Fruit fly (Drosophila melanogaster) whole organism: ENCODE results near the gene Vps13D.

Experiments
- CG8478 ChIP-seq: fragments of >200 bp; optimal IDR thresholded peaks from 2 replicates; lab custom pipeline; 2018; ENCODE audit warnings: inconsistent platforms
- Dll ChIP-seq: fragments of >200 bp; optimal IDR thresholded peaks from 2 replicates; lab custom pipeline; 2017
- EcR ChIP-seq, 2 experiments: fragments of >200 bp; optimal IDR thresholded peaks; 2 replicates each; lab custom pipeline; 2017; ENCODE audit warnings: missing biosample characterization in 2 of 2, missing genetic modification characterization in 2 of 2, missing genetic modification reagents in 2 of 2
- pan ChIP-seq: fragments of >200 bp; optimal IDR thresholded peaks from 2 replicates; lab custom pipeline; 2017
- usp ChIP-seq: fragments of >200 bp; optimal IDR thresholded peaks from 2 replicates; lab custom pipeline; 2017; ENCODE audit warnings: missing biosample characterization, missing genetic modification characterization, mixed read lengths

DNA sequence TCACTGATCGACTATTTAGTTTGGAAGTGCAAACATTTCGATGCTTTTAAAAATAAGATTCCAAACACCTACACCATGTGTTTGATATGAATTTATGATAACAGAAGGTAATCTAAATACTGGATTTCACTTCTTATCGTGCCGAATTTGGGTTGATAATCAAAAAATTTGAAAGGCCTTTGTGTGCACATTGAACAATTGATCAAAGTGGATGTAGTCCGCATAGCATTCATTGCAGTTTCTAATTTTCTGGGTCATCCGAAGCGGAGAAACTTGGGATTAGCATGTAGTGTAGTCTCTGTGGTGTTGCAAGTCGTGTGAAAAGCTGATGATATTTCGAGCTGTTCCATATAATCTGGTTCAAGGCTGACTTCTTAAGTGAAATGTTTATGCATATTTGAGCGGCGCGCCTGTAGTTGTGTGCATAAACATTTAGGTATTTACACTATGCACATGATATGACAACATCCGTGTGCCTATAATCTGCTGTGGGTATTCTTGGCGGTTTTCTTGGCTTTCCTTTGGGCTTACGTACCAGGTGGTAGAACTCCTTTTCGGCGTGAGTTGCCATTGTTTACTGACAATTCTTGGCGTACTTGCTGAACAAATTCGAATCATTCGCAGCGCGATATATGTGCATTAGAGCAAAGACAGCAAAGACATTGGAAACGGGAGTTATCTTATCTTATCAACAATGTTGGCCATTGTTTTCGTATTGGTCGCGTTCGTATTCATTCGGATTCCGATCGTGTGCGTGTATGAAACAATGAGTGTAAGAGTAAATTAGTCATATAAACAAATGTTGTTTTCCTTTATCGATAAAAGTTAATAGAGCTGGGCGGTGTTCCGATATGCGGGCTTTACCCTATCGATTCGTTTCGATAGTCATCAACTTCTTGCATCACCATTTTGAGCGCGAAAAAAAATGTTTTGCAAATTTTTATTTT lies 18.2 kb downstream of the Vps13D start, which contains the start of gene Hip1:
- TF ChIP-seq CG8478 (lab: Kevin White, UChicago): no peak
- TF ChIP-seq pan (lab: Kevin White, UChicago): no peak
- no peak for TF ChIP-seq EcR (GFP tag; optimal IDR thresholded peaks at IDR 0.05; lab: Kevin White, UChicago)
- no peak for TF ChIP-seq usp
- no peak for TF ChIP-seq Dll (lab: Kevin White, UChicago)
